Worm (Caenorhabditis elegans) whole organism, young adult: ENCODE data around the gene irld-14.

Experiments
- B0035.1 ChIP-seq: sonication (generic microtip); optimal IDR thresholded peaks from 2 replicates; lab custom pipeline; 2016; ENCODE audit warnings: missing genetic modification characterization, mild to moderate bottlenecking, missing compliant biosample characterization, missing genotype, missing genetic modification reagents
- K11D2.4 ChIP-seq: fragments of 200-800 bp; sonication (Bioruptor generic); IDR thresholded peaks from 2 replicates; pipeline ENCODE4 v1.3.6; 2022; ENCODE audit warnings: missing genetic modification reagents, missing genetic modification characterization, missing compliant biosample characterization
- aptf-3 ChIP-seq: fragments of 200-800 bp; sonication (Bioruptor generic); IDR thresholded peaks from 2 replicates; pipeline ENCODE4 v1.3.6; 2022; ENCODE audit warnings: missing genetic modification characterization, missing compliant biosample characterization
- bed-2 ChIP-seq: fragments of 200-800 bp; sonication (Bioruptor generic); IDR thresholded peaks from 2 replicates; pipeline ENCODE4 v1.3.6; 2022; ENCODE audit warnings: missing genetic modification reagents, missing genetic modification characterization, missing compliant biosample characterization
- dpl-1 ChIP-seq: fragments of 150-350 bp; optimal IDR thresholded peaks from 2 replicates; lab custom pipeline; 2014; ENCODE audit warnings: missing biosample characterization, missing genetic modification reagents, missing genetic modification characterization
- ekl-4 ChIP-seq: fragments of 200-800 bp; sonication (Bioruptor generic); IDR thresholded peaks from 2 replicates; pipeline ENCODE4 v1.3.6; 2022; ENCODE audit warnings: missing genetic modification reagents, missing genetic modification characterization, missing compliant biosample characterization
- ets-4 ChIP-seq: fragments of 200-800 bp; sonication (Bioruptor generic); optimal IDR thresholded peaks from 2 replicates; lab custom pipeline; 2018; ENCODE audit warnings: mild to moderate bottlenecking, missing genetic modification characterization, missing compliant biosample characterization
- lsl-1 ChIP-seq: fragments of 200-800 bp; sonication (Bioruptor generic); optimal IDR thresholded peaks from 2 replicates; lab custom pipeline; 2018; ENCODE audit warnings: mild to moderate bottlenecking, missing genetic modification characterization, moderate library complexity, missing compliant biosample characterization
- nfyb-1 ChIP-seq: fragments of 200-800 bp; sonication (Bioruptor generic); IDR thresholded peaks from 2 replicates; pipeline ENCODE4 v1.3.6; 2022; ENCODE audit warnings: missing genetic modification reagents, missing genetic modification characterization, missing compliant biosample characterization
- snpc-3.4 ChIP-seq: sonication (generic microtip); optimal IDR thresholded peaks from 2 replicates; lab custom pipeline; 2017; ENCODE audit warnings: missing genetic modification characterization, mild to moderate bottlenecking, missing compliant biosample characterization, antibody characterized with exemption, moderate library complexity, missing genotype, missing genetic modification reagents
- tbp1 ChIP-seq: fragments of 200-800 bp; sonication (Bioruptor generic); optimal IDR thresholded peaks from 2 replicates; lab custom pipeline; 2018; ENCODE audit warnings: mild to moderate bottlenecking, missing genetic modification characterization, missing compliant biosample characterization
- unc-62 ChIP-seq: fragments of 150-350 bp; optimal IDR thresholded peaks from 2 replicates; lab custom pipeline; 2014; ENCODE audit warnings: missing biosample characterization, missing genetic modification reagents, missing genetic modification characterization
- ztf-26 ChIP-seq: sonication (generic microtip); optimal IDR thresholded peaks from 2 replicates; lab custom pipeline; 2017; ENCODE audit warnings: missing genetic modification characterization, missing compliant biosample characterization
- ztf-6 ChIP-seq: fragments of 200-800 bp; sonication (Bioruptor generic); IDR thresholded peaks from 2 replicates; pipeline ENCODE4 v1.3.6; 2022; ENCODE audit warnings: missing genetic modification reagents, missing genetic modification characterization, missing compliant biosample characterization

DNA sequence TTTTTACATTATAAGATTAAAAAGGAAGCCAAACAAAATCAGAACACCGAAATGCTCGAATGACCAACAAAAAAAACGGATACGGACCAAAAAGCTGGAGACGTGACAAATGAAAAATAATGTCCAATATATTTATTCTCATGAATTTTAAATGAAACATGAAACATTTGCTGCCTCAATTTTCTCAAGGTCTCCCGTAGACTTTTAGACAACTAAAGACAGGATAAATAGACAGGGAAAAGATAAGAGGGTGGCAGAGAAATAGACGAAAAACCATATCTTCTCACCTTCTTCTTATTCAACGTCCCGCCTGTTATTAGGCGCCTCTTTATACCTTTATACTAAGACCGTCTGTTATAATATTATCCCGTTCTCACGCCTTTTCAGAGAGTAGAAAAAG, 19.5 kb downstream of the irld-14 start:
- TF ChIP-seq K11D2.4 (GFP tag; lab: Robert Waterston, UW) = no peak
- no peak for TF ChIP-seq B0035.1 (tag; lab: Kevin White, UChicago)
- TF ChIP-seq nfyb-1 = no peak
- TF ChIP-seq ztf-6 (GFP tag; lab: Robert Waterston, UW) = no peak
- no peak for TF ChIP-seq lsl-1 (GFP tag; lab: Kevin White, UChicago)
- no peak for TF ChIP-seq aptf-3 (GFP tag; lab: Robert Waterston, UW)
- TF ChIP-seq ets-4 (GFP tag; lab: Kevin White, UChicago) = no peak
- no peak for TF ChIP-seq unc-62 (GFP tag; lab: Kevin White, UChicago)
- TF ChIP-seq snpc-3.4 (tag; lab: Kevin White, UChicago) = no peak
- no peak for TF ChIP-seq bed-2 (GFP tag; lab: Robert Waterston, UW)
- TF ChIP-seq tbp1 (GFP tag; lab: Kevin White, UChicago) = no peak
- no peak for TF ChIP-seq ekl-4 (GFP tag; lab: Robert Waterston, UW)
- no peak for TF ChIP-seq dpl-1 (GFP tag; lab: Kevin White, UChicago)
- TF ChIP-seq ztf-26 = no peak
